Fruit fly (Drosophila melanogaster) whole organism, embryonic: ENCODE measurements around the gene CG43116.

ENCODE experiments used
- B-H1 ChIP-seq: fragments of 200-800 bp; sonication (Bioruptor generic); IDR thresholded peaks from 3 replicates; pipeline ENCODE4 v1.3.6; 2022; ENCODE audit warnings: missing biosample characterization, missing genetic modification characterization
- Blimp-1 ChIP-seq: fragments of 200-800 bp; sonication (Bioruptor generic); optimal IDR thresholded peaks from 3 replicates; lab custom pipeline; 2018; ENCODE audit warnings: missing biosample characterization, missing genetic modification characterization, mild to moderate bottlenecking, moderate library complexity, missing genetic modification reagents
- CG10147 ChIP-seq: fragments of 200-800 bp; sonication (Bioruptor generic); optimal IDR thresholded peaks from 2 replicates; lab custom pipeline; 2019; ENCODE audit warnings: missing biosample characterization, mild to moderate bottlenecking, missing genetic modification characterization, moderate library complexity
- CG10543 ChIP-seq: fragments of 200-800 bp; sonication (Bioruptor generic); optimal IDR thresholded peaks from 3 replicates; lab custom pipeline; 2017; ENCODE audit warnings: missing biosample characterization, mild to moderate bottlenecking, missing genetic modification characterization, moderate library complexity
- CG10654 ChIP-seq: fragments of 200-800 bp; sonication (Bioruptor generic); optimal IDR thresholded peaks from 2 replicates; lab custom pipeline; 2016; ENCODE audit warnings: missing biosample characterization, missing genetic modification characterization
- CG12071 ChIP-seq: fragments of 200-800 bp; sonication (Bioruptor generic); optimal IDR thresholded peaks from 3 replicates; lab custom pipeline; 2018; ENCODE audit warnings: missing biosample characterization, mild to moderate bottlenecking, missing genetic modification characterization
- CG1233 ChIP-seq: fragments of 200-800 bp; sonication (Bioruptor generic); optimal IDR thresholded peaks from 4 replicates; lab custom pipeline; 2018; ENCODE audit warnings: missing biosample characterization, mild to moderate bottlenecking, missing genetic modification characterization
- CG15011 ChIP-seq: fragments of 200-800 bp; sonication (Bioruptor generic); optimal IDR thresholded peaks from 3 replicates; lab custom pipeline; 2018; ENCODE audit warnings: missing biosample characterization, mild to moderate bottlenecking, missing genetic modification characterization
- CG15696 ChIP-seq: fragments of 200-800 bp; sonication (Bioruptor generic); optimal IDR thresholded peaks from 2 replicates; lab custom pipeline; 2019; ENCODE audit warnings: missing biosample characterization, mild to moderate bottlenecking, missing genetic modification characterization, moderate library complexity
- CG1602 ChIP-seq: fragments of 200-800 bp; sonication (Bioruptor generic); optimal IDR thresholded peaks from 3 replicates; lab custom pipeline; 2016; ENCODE audit warnings: missing biosample characterization, missing genetic modification characterization
- CG17361 ChIP-seq: fragments of 200-800 bp; sonication (Bioruptor generic); IDR thresholded peaks from 3 replicates; pipeline ENCODE4 v1.3.6; 2022; ENCODE audit warnings: missing biosample characterization, missing genetic modification characterization
- CG17568 ChIP-seq: fragments of 200-800 bp; sonication (Bioruptor generic); optimal IDR thresholded peaks from 2 replicates; lab custom pipeline; 2018; ENCODE audit warnings: missing biosample characterization, mild to moderate bottlenecking, missing genetic modification characterization, moderate library complexity
- CG17912 ChIP-seq: fragments of 200-800 bp; sonication (Bioruptor generic); optimal IDR thresholded peaks from 2 replicates; lab custom pipeline; 2018; ENCODE audit warnings: missing biosample characterization, mild to moderate bottlenecking, missing genetic modification characterization
- CG2712 ChIP-seq: fragments of 200-800 bp; optimal IDR thresholded peaks from 3 replicates; lab custom pipeline; 2019; ENCODE audit warnings: missing biosample characterization, mild to moderate bottlenecking, missing genetic modification characterization, moderate library complexity
- CG2889 ChIP-seq: fragments of 200-800 bp; sonication (Bioruptor generic); IDR thresholded peaks from 3 replicates; pipeline ENCODE4 v1.3.6; 2022; ENCODE audit warnings: missing biosample characterization, missing genetic modification characterization
- CG3065 ChIP-seq: fragments of 200-800 bp; sonication (Bioruptor generic); optimal IDR thresholded peaks from 2 replicates; lab custom pipeline; 2016; ENCODE audit warnings: missing biosample characterization, missing genetic modification characterization
- CG32532 ChIP-seq: fragments of 200-800 bp; sonication (Bioruptor generic); IDR thresholded peaks from 2 replicates; pipeline ENCODE4 v1.3.6; 2022; ENCODE audit warnings: missing biosample characterization, missing genetic modification characterization
- CG3726 ChIP-seq: fragments of 200-800 bp; sonication (Bioruptor generic); IDR thresholded peaks from 3 replicates; pipeline ENCODE4, ENCODE4 v1.3.6; 2022; ENCODE audit warnings: missing biosample characterization, missing genetic modification characterization
- CG6254 ChIP-seq: fragments of 200-800 bp; sonication (Bioruptor generic); optimal IDR thresholded peaks from 3 replicates; lab custom pipeline; 2017; ENCODE audit warnings: mild to moderate bottlenecking, missing biosample characterization, missing genetic modification reagents, missing genetic modification characterization
- CG6683 ChIP-seq: fragments of 200-800 bp; sonication (Bioruptor generic); optimal IDR thresholded peaks from 2 replicates; lab custom pipeline; 2017; ENCODE audit warnings: missing biosample characterization, mild to moderate bottlenecking, missing genetic modification characterization, missing genetic modification reagents
- CG7987 ChIP-seq: fragments of 200-800 bp; sonication (Bioruptor generic); optimal IDR thresholded peaks from 2 replicates; lab custom pipeline; 2018; ENCODE audit warnings: missing biosample characterization, mild to moderate bottlenecking, missing genetic modification characterization, moderate library complexity
- CG8765 ChIP-seq: fragments of 200-800 bp; sonication (Bioruptor generic); IDR thresholded peaks from 2 replicates; pipeline ENCODE4 v1.3.6; 2022; ENCODE audit warnings: missing biosample characterization, missing genetic modification characterization
- CG9727 ChIP-seq: fragments of 200-800 bp; sonication (Bioruptor generic); optimal IDR thresholded peaks from 3 replicates; lab custom pipeline; 2017; ENCODE audit warnings: missing biosample characterization, mild to moderate bottlenecking, missing genetic modification characterization
- CHES-1-like ChIP-seq: fragments of 200-800 bp; sonication (Bioruptor generic); optimal IDR thresholded peaks from 2 replicates; lab custom pipeline; 2016; ENCODE audit warnings: missing biosample characterization, missing genetic modification characterization
- Dip2 ChIP-seq: fragments of 200-800 bp; sonication (Bioruptor generic); IDR thresholded peaks from 2 replicates; pipeline ENCODE4 v1.3.6; 2022; ENCODE audit warnings: missing biosample characterization, missing genetic modification characterization
- Dip3 ChIP-seq: fragments of 200-800 bp; sonication (Bioruptor generic); optimal IDR thresholded peaks from 3 replicates; lab custom pipeline; 2016; ENCODE audit warnings: missing biosample characterization, missing genetic modification characterization
- Dll ChIP-seq: fragments of 200-800 bp; sonication (Bioruptor generic); IDR thresholded peaks from 4 replicates; pipeline ENCODE4 v1.3.6; 2022; ENCODE audit warnings: missing biosample characterization, missing genetic modification characterization; ENCODE audit not compliant: partially characterized antibody
- Ets65A ChIP-seq: fragments of 200-800 bp; sonication (Bioruptor generic); peaks from one replicate; lab custom pipeline; 2016; ENCODE audit warnings: missing biosample characterization, missing genetic modification characterization
- Hey ChIP-seq: fragments of 200-800 bp; sonication (Bioruptor generic); optimal IDR thresholded peaks from 3 replicates; lab custom pipeline; 2018; ENCODE audit warnings: missing biosample characterization, mild to moderate bottlenecking, missing genetic modification characterization
- Lhr ChIP-seq: fragments of 200-800 bp; sonication (Bioruptor generic); optimal IDR thresholded peaks from 3 replicates; lab custom pipeline; 2017; ENCODE audit warnings: mild to moderate bottlenecking, missing biosample characterization, missing genetic modification reagents, missing genetic modification characterization
- Med ChIP-seq: fragments of 200-800 bp; sonication (Bioruptor generic); peaks from one replicate; lab custom pipeline; 2016; ENCODE audit warnings: missing biosample characterization, missing genetic modification characterization, mild to moderate bottlenecking, inconsistent platforms, moderate library complexity
- Nf-YA ChIP-seq: fragments of 200-800 bp; sonication (Bioruptor generic); IDR thresholded peaks from 2 replicates; pipeline ENCODE4 v1.3.6; 2022; ENCODE audit warnings: missing biosample characterization, missing genetic modification characterization
- PHDP ChIP-seq: fragments of 200-800 bp; sonication (Bioruptor generic); optimal IDR thresholded peaks from 3 replicates; lab custom pipeline; 2018; ENCODE audit warnings: missing biosample characterization, mild to moderate bottlenecking, missing genetic modification characterization, moderate library complexity
- Stat92E ChIP-seq, 3 experiments: fragments of >200 bp in 2 of 3; fragments of 200-800 bp in 1 of 3; sonication (Bioruptor generic) in 1 of 3; optimal IDR thresholded peaks; 2 replicates each; lab custom pipeline; 2017 to 2019; ENCODE audit warnings: missing biosample characterization in 3 of 3, missing genetic modification characterization in 3 of 3, mild to moderate bottlenecking in 1 of 3, moderate library complexity in 1 of 3
- crc ChIP-seq: fragments of 200-800 bp; sonication (Bioruptor generic); optimal IDR thresholded peaks from 2 replicates; lab custom pipeline; 2016; ENCODE audit warnings: missing biosample characterization, missing genetic modification characterization
- en ChIP-seq: fragments of 200-800 bp; sonication (Bioruptor generic); optimal IDR thresholded peaks from 2 replicates; lab custom pipeline; 2016; ENCODE audit warnings: missing biosample characterization, missing genetic modification characterization
- gfzf ChIP-seq: fragments of 200-800 bp; sonication (Bioruptor generic); optimal IDR thresholded peaks from 2 replicates; lab custom pipeline; 2016; ENCODE audit warnings: missing biosample characterization, mild to moderate bottlenecking, missing genetic modification characterization, moderate library complexity
- grau ChIP-seq: fragments of 200-800 bp; optimal IDR thresholded peaks from 3 replicates; lab custom pipeline; 2019; ENCODE audit warnings: missing biosample characterization, mild to moderate bottlenecking, missing genetic modification characterization, moderate library complexity
- inv ChIP-seq: fragments of 200-800 bp; sonication (Bioruptor generic); IDR thresholded peaks from 2 replicates; pipeline ENCODE4 v1.3.6; 2022; ENCODE audit warnings: missing biosample characterization, missing genetic modification characterization; ENCODE audit not compliant: partially characterized antibody
- lbe ChIP-seq: fragments of 200-800 bp; sonication (Bioruptor generic); optimal IDR thresholded peaks from 2 replicates; lab custom pipeline; 2016; ENCODE audit warnings: missing biosample characterization, mild to moderate bottlenecking, missing genetic modification characterization
- pb ChIP-seq: fragments of 200-800 bp; sonication (Bioruptor generic); optimal IDR thresholded peaks from 3 replicates; lab custom pipeline; 2016; ENCODE audit warnings: missing biosample characterization, missing genetic modification characterization
- pho ChIP-seq: fragments of 200-800 bp; sonication (Bioruptor generic); optimal IDR thresholded peaks from 2 replicates; lab custom pipeline; 2016; ENCODE audit warnings: missing biosample characterization, missing genetic modification characterization
- shn ChIP-seq: fragments of 200-800 bp; sonication (Bioruptor generic); optimal IDR thresholded peaks from 3 replicates; lab custom pipeline; 2016; ENCODE audit warnings: missing biosample characterization, missing genetic modification characterization
- sisA ChIP-seq: fragments of 200-800 bp; sonication (Bioruptor generic); IDR thresholded peaks from 2 replicates; pipeline ENCODE4 v1.3.6; 2022; ENCODE audit warnings: missing biosample characterization, missing genetic modification characterization
- sqz ChIP-seq: fragments of 200-800 bp; sonication (Bioruptor generic); optimal IDR thresholded peaks from 3 replicates; lab custom pipeline; 2018; ENCODE audit warnings: missing biosample characterization, mild to moderate bottlenecking, missing genetic modification characterization
- tap ChIP-seq: fragments of 200-800 bp; optimal IDR thresholded peaks from 3 replicates; lab custom pipeline; 2019; ENCODE audit warnings: missing biosample characterization, mild to moderate bottlenecking, missing genetic modification characterization, moderate library complexity
- tgo ChIP-seq: fragments of 200-800 bp; sonication (Bioruptor generic); IDR thresholded peaks from 3 replicates; pipeline ENCODE4 v1.3.6; 2022; ENCODE audit warnings: missing biosample characterization, missing genetic modification characterization
- tx ChIP-seq: fragments of 200-800 bp; sonication (Bioruptor generic); optimal IDR thresholded peaks from 2 replicates; lab custom pipeline; 2016; ENCODE audit warnings: missing biosample characterization, missing genetic modification characterization

Gene CG43116

dm6 chr3R:26017771-26018731 lies 21.3 kb upstream of the CG43116 start (continued):
- TF ChIP-seq Dll (no peak), lbe (GFP tag; lab: Kevin White, UChicago) (peak; percentile 72), B-H1 (GFP tag; lab: Robert Waterston, UW) (peak; percentile 30; the same call in 1 of the 3 replicates), CG32532 (GFP tag; lab: Robert Waterston, UW) (no peak; the same call in 1 of the 2 replicates), CG2712 (tag; lab: Kevin White, UChicago) (peak; percentile 97), CG3065 (GFP tag; lab: Kevin White, UChicago) (peak; percentile 17), shn (no peak), Ets65A (peak; percentile 65), CG9727 (GFP tag; lab: Kevin White, UChicago) (peak; percentile 97), Dip3 (GFP tag; lab: Kevin White, UChicago) (no peak), tx (GFP tag; lab: Kevin White, UChicago) (no peak), CHES-1-like (GFP tag; lab: Kevin White, UChicago) (no peak), CG12071 (GFP tag; lab: Kevin White, UChicago) (no peak), CG1233 (peak; percentile 86), CG6254 (peak; percentile 83), CG8765 (GFP tag; lab: Robert Waterston, UW) (peak; percentile 56; the same call in 1 of the 2 replicates), CG10147 (GFP tag; lab: Kevin White, UChicago) (peak; percentile 30), CG17568 (peak; percentile 35), CG15011 (GFP tag; lab: Kevin White, UChicago) (peak; percentile 76), PHDP (tag; lab: Kevin White, UChicago) (peak; percentile 74), CG17361 (peak; percentile 96), CG15696 (tag; lab: Kevin White, UChicago) (peak; percentile 99), Med (GFP tag; lab: Kevin White, UChicago) (no peak), grau (tag; lab: Kevin White, UChicago) (peak; percentile 82), tap (tag; lab: Kevin White, UChicago) (peak; percentile 66), CG6683 (GFP tag; lab: Kevin White, UChicago) (peak; percentile 10), CG2889 (GFP tag; lab: Robert Waterston, UW) (no peak), gfzf (GFP tag; lab: Kevin White, UChicago) (no peak), CG10654 (peak; percentile 35), en (GFP tag; lab: Kevin White, UChicago) (no peak), CG17912 (GFP tag; lab: Kevin White, UChicago) (no peak), Hey (tag; lab: Kevin White, UChicago) (no peak), Lhr (GFP tag; lab: Kevin White, UChicago) (peak; percentile 79), CG7987 (GFP tag; lab: Kevin White, UChicago) (no peak), Nf-YA (GFP tag; lab: Robert Waterston, UW) (no peak), Stat92E (GFP tag; optimal IDR thresholded peaks at IDR 0.05; lab: Kevin White, UChicago) (peak in 1 of 3 experiments; percentile 72), Blimp-1 (GFP tag; lab: Kevin White, UChicago) (peak; percentile 80), inv (GFP tag; lab: Robert Waterston, UW) (no peak), crc (no peak), tgo (GFP tag; lab: Robert Waterston, UW) (peak; percentile 61; the same call in 2 of the 3 replicates), CG10543 (GFP tag; lab: Kevin White, UChicago) (no peak), pb (no peak), CG3726 (GFP tag; lab: Robert Waterston, UW) (no peak; the same call in 2 of the 3 replicates), CG1602 (GFP tag; lab: Kevin White, UChicago) (peak; percentile 82), sisA (GFP tag; lab: Robert Waterston, UW) (peak; percentile 42; the same call in 1 of the 2 replicates), Dip2 (GFP tag; lab: Robert Waterston, UW) (no peak), pho (GFP tag; lab: Kevin White, UChicago) (no peak), sqz (GFP tag; lab: Kevin White, UChicago) (peak; percentile 86)
